Comparison of ENCODE assay signal across 3 fruit fly cellular contexts in the genomic region with DNA sequence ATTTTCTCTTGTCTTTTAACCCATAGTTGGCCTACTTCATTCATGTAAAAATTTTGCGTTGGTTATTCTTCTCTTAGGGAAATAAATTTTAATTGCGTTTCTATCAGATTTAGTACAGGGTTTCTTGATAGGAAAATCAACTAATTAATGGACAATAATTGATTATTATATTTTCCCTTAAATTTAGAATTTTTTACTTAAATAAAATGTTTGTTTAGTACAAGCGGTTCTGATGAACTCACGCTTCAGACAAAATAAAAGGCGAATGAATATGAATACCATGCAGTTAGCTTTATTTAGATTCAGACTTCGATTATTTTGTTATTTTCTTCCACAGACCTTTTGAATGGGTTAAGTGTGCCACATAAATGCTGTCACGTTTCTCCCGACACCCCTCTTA.
A peak's percentile ranks its signal among the peaks of the same experiment; 100 is the strongest.
TF ChIP-seq lines count a peak whose summit lies in the region.

No protein-coding gene starts in this region.

TF ChIP-seq in whole organism, prepupa, 60 proteins besides CTCF, POLR2A, EP300 and RAD21 (continues in another document):
- TF ChIP-seq spab (GFP tag; optimal IDR thresholded peaks at IDR 0.05; lab: Kevin White, UChicago): no peak
- TF ChIP-seq Hr39 (GFP tag; optimal IDR thresholded peaks at IDR 0.05; lab: Kevin White, UChicago): peak; percentile 24
- TF ChIP-seq fd59A (GFP tag; optimal IDR thresholded peaks at IDR 0.05; lab: Kevin White, UChicago): peak; percentile 46
- TF ChIP-seq CG3919 (GFP tag; optimal IDR thresholded peaks at IDR 0.05; lab: Kevin White, UChicago): no peak
- TF ChIP-seq Hr38 (GFP tag; optimal IDR thresholded peaks at IDR 0.05; lab: Kevin White, UChicago): no peak
- TF ChIP-seq CG8319 (GFP tag; optimal IDR thresholded peaks at IDR 0.05; lab: Kevin White, UChicago): no peak
- TF ChIP-seq cyc (GFP tag; optimal IDR thresholded peaks at IDR 0.05; lab: Kevin White, UChicago): no peak
- no peak for TF ChIP-seq dsx (GFP tag; optimal IDR thresholded peaks at IDR 0.05; lab: Kevin White, UChicago; ENCODE audit: poor library complexity, severe bottlenecking)
- TF ChIP-seq OdsH (GFP tag; optimal IDR thresholded peaks at IDR 0.05; lab: Kevin White, UChicago): peak; percentile 63
- TF ChIP-seq Eip78C (GFP tag; lab: Kevin White, UChicago): peak; percentile 65
- no peak for TF ChIP-seq Blimp-1 (GFP tag; optimal IDR thresholded peaks at IDR 0.05; lab: Kevin White, UChicago)
- peak; percentile 65 for TF ChIP-seq Met (GFP tag; optimal IDR thresholded peaks at IDR 0.05; lab: Kevin White, UChicago)
- TF ChIP-seq Sox15 (GFP tag; optimal IDR thresholded peaks at IDR 0.05; lab: Kevin White, UChicago): no peak
- TF ChIP-seq esn (GFP tag; optimal IDR thresholded peaks at IDR 0.05; lab: Kevin White, UChicago): peak; percentile 78
- TF ChIP-seq CG11902 (GFP tag; optimal IDR thresholded peaks at IDR 0.05; lab: Kevin White, UChicago): no peak
- peak; percentile 3 for TF ChIP-seq topi (GFP tag; optimal IDR thresholded peaks at IDR 0.05; lab: Kevin White, UChicago)
- no peak for TF ChIP-seq ss (GFP tag; optimal IDR thresholded peaks at IDR 0.05; lab: Kevin White, UChicago)
- peak; percentile 11 to 52 for TF ChIP-seq salr (GFP tag; optimal IDR thresholded peaks at IDR 0.05; lab: Kevin White, UChicago)
- TF ChIP-seq CG4318 (GFP tag; optimal IDR thresholded peaks at IDR 0.05; lab: Kevin White, UChicago): peak; percentile 9
- no peak for TF ChIP-seq CG9139 (GFP tag; optimal IDR thresholded peaks at IDR 0.05; lab: Kevin White, UChicago)
- peak; percentile 40 for TF ChIP-seq CG32006 (GFP tag; optimal IDR thresholded peaks at IDR 0.05; lab: Kevin White, UChicago)
- no peak for TF ChIP-seq CG7368 (GFP tag; optimal IDR thresholded peaks at IDR 0.05; lab: Kevin White, UChicago)
- peak; percentile 18 for TF ChIP-seq achi (GFP tag; optimal IDR thresholded peaks at IDR 0.05; lab: Kevin White, UChicago)
- no peak for TF ChIP-seq CG6163 (GFP tag; IDR thresholded peaks at IDR 0.05; lab: Robert Waterston, UW)
- TF ChIP-seq Ets21C (GFP tag; optimal IDR thresholded peaks at IDR 0.05; lab: Kevin White, UChicago): peak; percentile 57
- peak; percentile 33 for TF ChIP-seq Ets96B (tag; optimal IDR thresholded peaks at IDR 0.05; lab: Kevin White, UChicago)
- TF ChIP-seq CG6808 (GFP tag; optimal IDR thresholded peaks at IDR 0.05; lab: Kevin White, UChicago): peak; percentile 18
- peak; percentile 10 for TF ChIP-seq CG10669 (GFP tag; optimal IDR thresholded peaks at IDR 0.05; lab: Kevin White, UChicago)
- no peak for TF ChIP-seq Lpt (GFP tag; optimal IDR thresholded peaks at IDR 0.05; lab: Kevin White, UChicago)
- TF ChIP-seq dac (GFP tag; optimal IDR thresholded peaks at IDR 0.05; lab: Kevin White, UChicago): no peak

TF ChIP-seq in whole organism, pupa, 21 proteins besides CTCF, POLR2A, EP300 and RAD21:
- TF ChIP-seq CG14655 (GFP tag; optimal IDR thresholded peaks at IDR 0.05; lab: Kevin White, UChicago) (peak; percentile 47), D1 (tag; optimal IDR thresholded peaks at IDR 0.05; lab: Kevin White, UChicago) (no peak), CG9948 (tag; optimal IDR thresholded peaks at IDR 0.05; lab: Kevin White, UChicago) (peak; percentile 63), CG32121 (GFP tag; IDR thresholded peaks at IDR 0.05; lab: Robert Waterston, UW) (no peak), CG15710 (tag; optimal IDR thresholded peaks at IDR 0.05; lab: Kevin White, UChicago) (peak; percentile 68), CG34367 (tag; optimal IDR thresholded peaks at IDR 0.05; lab: Kevin White, UChicago) (peak; percentile 2), CG12605 (GFP tag; IDR thresholded peaks at IDR 0.05; lab: Robert Waterston, UW) (no peak), gl (tag; optimal IDR thresholded peaks at IDR 0.05; lab: Kevin White, UChicago) (no peak), CG8159 (tag; optimal IDR thresholded peaks at IDR 0.05; lab: Kevin White, UChicago) (peak; percentile 62), Pif1A (GFP tag; optimal IDR thresholded peaks at IDR 0.05; lab: Kevin White, UChicago) (no peak), CG4496 (GFP tag; IDR thresholded peaks at IDR 0.05; lab: Robert Waterston, UW) (no peak), CG13204 (GFP tag; optimal IDR thresholded peaks at IDR 0.05; lab: Kevin White, UChicago) (peak; percentile 10), CG17806 (tag; optimal IDR thresholded peaks at IDR 0.05; lab: Kevin White, UChicago) (peak; percentile 30)

TF ChIP-seq in whole organism, wandering third instar larva, 38 proteins besides CTCF, POLR2A, EP300 and RAD21:
- TF ChIP-seq psq (GFP tag; optimal IDR thresholded peaks at IDR 0.05; lab: Kevin White, UChicago) (peak; percentile 34), dmrt93B (GFP tag; optimal IDR thresholded peaks at IDR 0.05; lab: Kevin White, UChicago) (peak; percentile 5), Sp1 (GFP tag; optimal IDR thresholded peaks at IDR 0.05; lab: Kevin White, UChicago) (peak; percentile 68), tai (GFP tag; optimal IDR thresholded peaks at IDR 0.05; lab: Kevin White, UChicago) (peak; percentile 24), foxo (GFP tag; optimal IDR thresholded peaks at IDR 0.05; lab: Kevin White, UChicago) (no peak), Vsx2 (GFP tag; optimal IDR thresholded peaks at IDR 0.05; lab: Kevin White, UChicago; ENCODE audit: partially characterized antibody) (no peak), br (GFP tag; optimal IDR thresholded peaks at IDR 0.05; lab: Kevin White, UChicago) (peak; percentile 0), HLH106 (tag; optimal IDR thresholded peaks at IDR 0.05; lab: Kevin White, UChicago) (peak; percentile 39), OdsH (GFP tag; optimal IDR thresholded peaks at IDR 0.05; lab: Kevin White, UChicago) (peak; percentile 61)
